Worm (Caenorhabditis elegans): ENCODE data around the gene lgc-7.

Gene lgc-7

ce11 chrIV:14715500-14715899 is 6.1 kb downstream of the lgc-7 start, which contains the start of gene lgc-8:
Gene lgc-8 (plus strand): TSS chrIV:14715800.
- no peak for TF ChIP-seq npax-4 (tag; optimal IDR thresholded peaks at IDR 0.05)
- no peak for TF ChIP-seq mec-3 (tag; optimal IDR thresholded peaks at IDR 0.05; ENCODE audit: borderline replicate concordance)
- no peak for TF ChIP-seq F13H6.1 (tag; optimal IDR thresholded peaks at IDR 0.05)
- TF ChIP-seq madf-2 (tag; optimal IDR thresholded peaks at IDR 0.05), result no peak
- TF ChIP-seq ceh-34 (tag; optimal IDR thresholded peaks at IDR 0.05), result no peak
- TF ChIP-seq dmd-4 (tag; optimal IDR thresholded peaks at IDR 0.05; ENCODE audit: borderline replicate concordance), result no peak
- no peak for TF ChIP-seq ceh-19 (GFP tag; optimal IDR thresholded peaks at IDR 0.05)
- no peak for TF ChIP-seq pha-2 (tag; optimal IDR thresholded peaks at IDR 0.05)
- TF ChIP-seq ceh-22 (tag; optimal IDR thresholded peaks at IDR 0.05), result no peak
- TF ChIP-seq hlh-13 (GFP tag; optimal IDR thresholded peaks at IDR 0.05), result no peak
- TF ChIP-seq unc-86 (tag; optimal IDR thresholded peaks at IDR 0.05), result no peak
- TF ChIP-seq ceh-45 (GFP tag; IDR thresholded peaks at IDR 0.05), result no peak
- TF ChIP-seq fax-1 (tag; optimal IDR thresholded peaks at IDR 0.05), result no peak
- TF ChIP-seq fkh-6 (tag; optimal IDR thresholded peaks at IDR 0.05), result no peak
- TF ChIP-seq ceh-30 (tag; optimal IDR thresholded peaks at IDR 0.05), result no peak
- no peak for TF ChIP-seq unc-55 (GFP tag; optimal IDR thresholded peaks at IDR 0.05)
- TF ChIP-seq zip-5 (tag; optimal IDR thresholded peaks at IDR 0.05), result no peak

- no peak for TF ChIP-seq nhr-11 (tag; optimal IDR thresholded peaks at IDR 0.05)
- no peak for TF ChIP-seq ceh-24 (tag; optimal IDR thresholded peaks at IDR 0.05)
- TF ChIP-seq sdc-2 (tag; optimal IDR thresholded peaks at IDR 0.05), result no peak
- TF ChIP-seq syd-9 (tag; optimal IDR thresholded peaks at IDR 0.05), result no peak
- no peak for TF ChIP-seq C08G9.2 (tag; optimal IDR thresholded peaks at IDR 0.05)
- TF ChIP-seq ets-4 (tag; optimal IDR thresholded peaks at IDR 0.05), result no peak
These were observed 18.8 kb downstream of the lgc-7 start, which contains the start of gene Y57G11C.42 for ce11 chrIV:14728225-14728624. Gene Y57G11C.42 (plus strand): TSS chrIV:14728525.

ce11 chrIV:14729272-14729671 is 19.9 kb downstream of the lgc-7 start:
- no peak for TF ChIP-seq lim-6 (tag; optimal IDR thresholded peaks at IDR 0.05)
- no peak for TF ChIP-seq hlh-8 (tag; optimal IDR thresholded peaks at IDR 0.05)
- TF ChIP-seq dve-1 (tag; optimal IDR thresholded peaks at IDR 0.05), result no peak
- no peak for TF ChIP-seq unc-42 (tag; optimal IDR thresholded peaks at IDR 0.05)
- TF ChIP-seq ref-2 (tag; optimal IDR thresholded peaks at IDR 0.05), result no peak
- no peak for TF ChIP-seq ceh-6 (GFP tag; optimal IDR thresholded peaks at IDR 0.05)
- TF ChIP-seq tbx-7 (tag; optimal IDR thresholded peaks at IDR 0.05), result no peak
- no peak for TF ChIP-seq ceh-45 (GFP tag; IDR thresholded peaks at IDR 0.05)
- no peak for TF ChIP-seq nhr-232 (tag; optimal IDR thresholded peaks at IDR 0.05)
- TF ChIP-seq hlh-30 (tag; optimal IDR thresholded peaks at IDR 0.05; ENCODE audit: insufficient read depth), result no peak
- TF ChIP-seq ztf-16 (tag; optimal IDR thresholded peaks at IDR 0.05), result no peak
- no peak for TF ChIP-seq C38D4.7 (GFP tag; optimal IDR thresholded peaks at IDR 0.05)
- TF ChIP-seq ceh-30 (tag; optimal IDR thresholded peaks at IDR 0.05), result no peak
- no peak for TF ChIP-seq nhr-11 (tag; optimal IDR thresholded peaks at IDR 0.05)
- TF ChIP-seq hlh-15 (tag; optimal IDR thresholded peaks at IDR 0.05), result no peak

DNA sequence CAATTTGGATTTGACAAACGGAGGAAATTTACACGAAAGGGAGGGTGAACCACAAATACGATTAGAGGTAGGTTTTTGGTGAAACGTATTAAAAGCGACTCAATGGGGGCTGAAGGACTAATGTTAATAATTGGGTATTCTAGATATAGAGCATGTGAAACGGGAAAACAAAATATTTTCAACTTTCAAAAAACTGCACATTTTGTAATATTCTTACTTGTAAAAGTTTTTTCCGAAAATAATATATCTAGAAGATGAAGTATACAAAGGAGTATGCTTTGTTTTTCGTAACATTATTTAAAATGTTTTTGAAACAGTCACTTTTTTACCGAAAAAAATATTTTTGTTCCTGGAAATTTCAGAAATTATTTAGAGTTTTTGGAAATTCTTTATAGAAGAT is 32.5 kb downstream of the lgc-7 start:
- TF ChIP-seq hlh-13 (GFP tag; optimal IDR thresholded peaks at IDR 0.05), result no peak
- TF ChIP-seq npax-4 (tag; optimal IDR thresholded peaks at IDR 0.05), result no peak
- no peak for TF ChIP-seq madf-2 (tag; optimal IDR thresholded peaks at IDR 0.05)
- TF ChIP-seq F13H6.1 (tag; optimal IDR thresholded peaks at IDR 0.05), result no peak
- no peak for TF ChIP-seq lim-6 (tag; optimal IDR thresholded peaks at IDR 0.05)
- no peak for TF ChIP-seq zip-5 (tag; optimal IDR thresholded peaks at IDR 0.05)
- TF ChIP-seq dve-1 (tag; optimal IDR thresholded peaks at IDR 0.05), result no peak
- TF ChIP-seq ceh-31 (tag; optimal IDR thresholded peaks at IDR 0.05), result no peak
- TF ChIP-seq pqm-1 (tag; optimal IDR thresholded peaks at IDR 0.05), result no peak
- TF ChIP-seq elt-4 (tag; optimal IDR thresholded peaks at IDR 0.05), result no peak
- no peak for TF ChIP-seq fkh-6 (tag; optimal IDR thresholded peaks at IDR 0.05)
- no peak for TF ChIP-seq ceh-9 (tag; optimal IDR thresholded peaks at IDR 0.05)
- TF ChIP-seq C08G9.2 (tag; optimal IDR thresholded peaks at IDR 0.05), result no peak
- no peak for TF ChIP-seq tbx-2 (tag; optimal IDR thresholded peaks at IDR 0.05)
